Fruit fly (Drosophila melanogaster) whole organism, adult: ENCODE measurements around the gene stac.

Source experiments
- CG12768 ChIP-seq: fragments of 200-800 bp; sonication (Bioruptor generic); optimal IDR thresholded peaks from 2 replicates; lab custom pipeline; 2017; ENCODE audit warnings: missing biosample characterization, missing genetic modification characterization, mild to moderate bottlenecking, moderate library complexity, missing genetic modification reagents
- CG5204 ChIP-seq: fragments of 200-800 bp; sonication (Bioruptor generic); optimal IDR thresholded peaks from 2 replicates; lab custom pipeline; 2016; ENCODE audit warnings: missing biosample characterization, missing genetic modification characterization
- CG7101 ChIP-seq: fragments of 200-800 bp; sonication (Bioruptor generic); optimal IDR thresholded peaks from 2 replicates; lab custom pipeline; 2018; ENCODE audit warnings: missing biosample characterization, mild to moderate bottlenecking, missing genetic modification characterization, moderate library complexity
- Clk ChIP-seq: fragments of 200-800 bp; sonication (Bioruptor generic); optimal IDR thresholded peaks from 2 replicates; lab custom pipeline; 2017; ENCODE audit warnings: missing biosample characterization, missing genetic modification characterization
- Hr96 ChIP-seq: fragments of 200-800 bp; sonication (Bioruptor generic); optimal IDR thresholded peaks from 2 replicates; lab custom pipeline; 2016; ENCODE audit warnings: missing biosample characterization, missing genetic modification characterization
- Mnt ChIP-seq: fragments of 200-800 bp; sonication (Bioruptor generic); optimal IDR thresholded peaks from 2 replicates; lab custom pipeline; 2016; ENCODE audit warnings: missing biosample characterization, mild to moderate bottlenecking, missing genetic modification characterization
- bab1 ChIP-seq: fragments of 200-800 bp; sonication (Bioruptor generic); optimal IDR thresholded peaks from 3 replicates; lab custom pipeline; 2019; ENCODE audit warnings: missing biosample characterization, mild to moderate bottlenecking, missing genetic modification characterization, moderate library complexity
- cic ChIP-seq: fragments of 200-800 bp; sonication (Bioruptor generic); optimal IDR thresholded peaks from 2 replicates; lab custom pipeline; 2017; ENCODE audit warnings: missing biosample characterization, mild to moderate bottlenecking, missing genetic modification characterization, moderate library complexity
- cnc ChIP-seq, 2 experiments: fragments of >200 bp; optimal IDR thresholded peaks; 2 replicates each; lab custom pipeline; 2017
- kay ChIP-seq: fragments of 200-800 bp; sonication (Bioruptor generic); peaks from one replicate; lab custom pipeline; 2016; ENCODE audit warnings: missing biosample characterization, missing genetic modification characterization, borderline replicate concordance
- pad ChIP-seq: fragments of 200-800 bp; sonication (Bioruptor generic); optimal IDR thresholded peaks from 3 replicates; lab custom pipeline; 2017; ENCODE audit warnings: missing biosample characterization, missing genetic modification characterization, mild to moderate bottlenecking, moderate library complexity, missing genetic modification reagents

DNA sequence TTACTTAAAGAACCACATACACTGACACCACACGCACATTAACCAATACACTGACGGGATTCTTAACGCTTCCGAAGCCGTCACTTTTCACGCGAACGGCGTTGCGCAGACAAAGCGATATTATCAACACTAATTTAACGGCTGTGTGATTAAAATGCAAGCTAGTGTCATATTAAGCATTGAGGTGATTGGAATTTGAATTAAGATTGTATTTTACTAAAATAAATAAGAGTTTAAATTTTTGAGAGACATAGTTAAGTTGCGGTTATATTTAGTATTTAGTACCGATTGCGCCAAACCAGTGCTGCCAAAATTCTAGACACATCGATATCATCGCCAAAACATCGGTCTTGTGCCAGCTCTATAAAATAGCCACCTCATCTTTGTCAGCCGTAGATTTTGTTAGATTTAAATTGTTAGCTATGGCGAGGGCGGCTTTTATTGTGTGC lies 17.0 kb upstream of the stac start, which contains the start of the genes Ythdf and bai:
- TF ChIP-seq Hr96 (GFP tag; lab: Kevin White, UChicago) = no peak
- peak; percentile 30 for TF ChIP-seq bab1 (GFP tag; lab: Kevin White, UChicago)
- TF ChIP-seq Clk = peak; percentile 30
- TF ChIP-seq kay = no peak
- TF ChIP-seq CG7101 = peak; percentile 40
- TF ChIP-seq pad (GFP tag; lab: Kevin White, UChicago) = peak; percentile 55
- TF ChIP-seq cnc (optimal IDR thresholded peaks at IDR 0.05; lab: Kevin White, UChicago) = no peak
- no peak for TF ChIP-seq cic (GFP tag; lab: Kevin White, UChicago)
- TF ChIP-seq CG12768 (GFP tag; lab: Kevin White, UChicago) = peak; percentile 1
- no peak for TF ChIP-seq CG5204 (GFP tag; lab: Kevin White, UChicago)
- TF ChIP-seq Mnt (GFP tag; lab: Kevin White, UChicago) = peak; percentile 58
